Worm (Caenorhabditis elegans) whole organism, L4 larva: Measurements from ENCODE around the gene dpy-1.

Source experiments
- D1046.2 ChIP-seq: fragments of 200-800 bp; sonication (Bioruptor generic); IDR thresholded peaks from 2 replicates; pipeline ENCODE4 v1.3.6; 2022; ENCODE audit warnings: missing genetic modification characterization, missing compliant biosample characterization
- F10B5.3 ChIP-seq: sonication (generic microtip); optimal IDR thresholded peaks from 2 replicates; lab custom pipeline; 2016; ENCODE audit warnings: mild to moderate bottlenecking, missing genetic modification characterization, missing compliant biosample characterization
- F44E2.7 ChIP-seq: fragments of 200-800 bp; sonication (Bioruptor generic); IDR thresholded peaks from 2 replicates; pipeline ENCODE4 v2.1.2; 2022; ENCODE audit warnings: missing genetic modification characterization, missing compliant biosample characterization
- F49E8.2 ChIP-seq: sonication (generic microtip); optimal IDR thresholded peaks from 2 replicates; lab custom pipeline; 2016; ENCODE audit warnings: missing compliant biosample characterization, mild to moderate bottlenecking, missing genetic modification characterization, borderline replicate concordance
- R02D3.7 ChIP-seq: fragments of 150-350 bp; sonication (generic microtip); optimal IDR thresholded peaks from 3 replicates; lab custom pipeline; 2014; ENCODE audit warnings: missing biosample characterization, missing genetic modification characterization
- T20F7.1 ChIP-seq: fragments of 200-800 bp; sonication (Bioruptor generic); optimal IDR thresholded peaks from 2 replicates; lab custom pipeline; 2018; ENCODE audit warnings: mild to moderate bottlenecking, missing genetic modification characterization, missing compliant biosample characterization
- T26A8.4 ChIP-seq: fragments of 200-800 bp; sonication (Bioruptor generic); IDR thresholded peaks from 2 replicates; pipeline ENCODE4 v1.3.6; 2022; ENCODE audit warnings: missing genetic modification characterization, missing compliant biosample characterization
- aha-1 ChIP-seq: fragments of 150-350 bp; peaks from one replicate; lab custom pipeline; 2014; ENCODE audit warnings: missing biosample characterization, missing genetic modification characterization
- aly-2 ChIP-seq: sonication (generic microtip); optimal IDR thresholded peaks from 2 replicates; lab custom pipeline; 2018; ENCODE audit warnings: missing biosample characterization, missing genetic modification characterization
- ceh-20 ChIP-seq: fragments of 200-800 bp; sonication (Bioruptor generic); IDR thresholded peaks from 2 replicates; pipeline ENCODE4 v1.3.6; 2022; ENCODE audit warnings: missing genetic modification reagents, missing genetic modification characterization, missing compliant biosample characterization
- ceh-28 ChIP-seq: fragments of 150-350 bp; optimal IDR thresholded peaks from 2 replicates; lab custom pipeline; 2014; ENCODE audit warnings: missing biosample characterization, missing genetic modification reagents, missing genetic modification characterization
- ceh-32 ChIP-seq: sonication (generic microtip); optimal IDR thresholded peaks from 2 replicates; lab custom pipeline; 2016; ENCODE audit warnings: mild to moderate bottlenecking, missing genetic modification characterization, missing compliant biosample characterization; ENCODE audit not compliant: poor library complexity
- cey-2 ChIP-seq: sonication (generic microtip); optimal IDR thresholded peaks from 3 replicates; lab custom pipeline; 2017; ENCODE audit warnings: missing genetic modification characterization, mild to moderate bottlenecking, missing compliant biosample characterization, antibody characterized with exemption, borderline replicate concordance; ENCODE audit not compliant: insufficient read depth
- daf-19 ChIP-seq: fragments of 200-800 bp; sonication (Bioruptor generic); conservative IDR thresholded peaks from 2 replicates; pipeline ENCODE4 v1.3.6; 2022; ENCODE audit warnings: missing genetic modification characterization, missing compliant biosample characterization
- duxl-1 ChIP-seq: sonication (generic microtip); optimal IDR thresholded peaks from 2 replicates; lab custom pipeline; 2016; ENCODE audit warnings: mild to moderate bottlenecking, missing genetic modification characterization, moderate library complexity, missing compliant biosample characterization; ENCODE audit not compliant: poor library complexity
- jun-1 ChIP-seq: fragments of 150-350 bp; optimal IDR thresholded peaks from 2 replicates; lab custom pipeline; 2014; ENCODE audit warnings: missing biosample characterization, missing genetic modification reagents, missing genetic modification characterization
- madf-5 ChIP-seq, 2 experiments: fragments of 200-800 bp; sonication (Bioruptor generic); IDR thresholded peaks; 2 replicates each; pipeline ENCODE4 v1.3.6; 2022; ENCODE audit warnings: missing compliant biosample characterization in 2 of 2, missing genetic modification characterization in 2 of 2
- nhr-41 ChIP-seq: fragments of 200-800 bp; sonication (Bioruptor generic); IDR thresholded peaks from 2 replicates; pipeline ENCODE4 v1.3.6; 2022; ENCODE audit warnings: missing genetic modification reagents, missing genetic modification characterization, missing compliant biosample characterization
- nhr-42 ChIP-seq: fragments of 200-800 bp; sonication (Bioruptor generic); IDR thresholded peaks from 2 replicates; pipeline ENCODE4 v1.3.6; 2022; ENCODE audit warnings: missing genetic modification characterization, missing compliant biosample characterization
- nhr-6 ChIP-seq: fragments of 150-350 bp; optimal IDR thresholded peaks from 2 replicates; lab custom pipeline; 2014; ENCODE audit warnings: missing biosample characterization, missing genetic modification characterization
- pha-4 ChIP-seq, 2 experiments: fragments of 150-350 bp in 1 of 2; fragments of 200-800 bp in 1 of 2; sonication (Bioruptor generic) in 1 of 2; IDR thresholded peaks in 1 of 2; optimal IDR thresholded peaks in 1 of 2; 2 replicates each; pipeline versions ENCODE4 v1.3.6 to Lab custom; 2014 to 2022; ENCODE audit warnings: missing genetic modification characterization in 2 of 2, missing genetic modification reagents in 2 of 2, missing biosample characterization in 1 of 2, missing compliant biosample characterization in 1 of 2
- php-3 ChIP-seq: fragments of 200-800 bp; sonication (Bioruptor generic); IDR thresholded peaks from 2 replicates; pipeline ENCODE4 v1.3.6; 2022; ENCODE audit warnings: missing genetic modification reagents, missing genetic modification characterization, missing compliant biosample characterization
- rbr-2 ChIP-seq: sonication (generic microtip); optimal IDR thresholded peaks from 2 replicates; lab custom pipeline; 2016; ENCODE audit warnings: missing genotype, missing genetic modification characterization, missing compliant biosample characterization
- set-16 ChIP-seq: fragments of 200-800 bp; sonication (Bioruptor generic); IDR thresholded peaks from 2 replicates; pipeline ENCODE4 v1.3.6; 2022; ENCODE audit warnings: missing genetic modification reagents, missing genetic modification characterization, missing compliant biosample characterization
- unc-130 ChIP-seq: sonication (generic microtip); optimal IDR thresholded peaks from 2 replicates; lab custom pipeline; 2016; ENCODE audit warnings: missing genetic modification reagents, missing genetic modification characterization, missing compliant biosample characterization
- unc-39 ChIP-seq: sonication (generic microtip); optimal IDR thresholded peaks from 2 replicates; lab custom pipeline; 2017; ENCODE audit warnings: missing biosample characterization, missing genetic modification characterization
- unc-62 ChIP-seq, 3 experiments: fragments of 150-350 bp in 1 of 3; sonication (generic microtip); optimal IDR thresholded peaks in 2 of 3; peaks in 1 of 3; 1 replicate in 1 of 3; 2 replicates in 2 of 3; lab custom pipeline; 2014 to 2017; ENCODE audit warnings: missing biosample characterization in 3 of 3, missing genetic modification characterization in 3 of 3, missing genetic modification reagents in 3 of 3, missing genotype in 1 of 3
- vab-7 ChIP-seq: fragments of 200-800 bp; sonication (Bioruptor generic); IDR thresholded peaks from 2 replicates; pipeline ENCODE4 v1.3.6; 2022; ENCODE audit warnings: missing genetic modification reagents, missing genetic modification characterization, missing compliant biosample characterization
- zag-1 ChIP-seq: fragments of 150-350 bp; optimal IDR thresholded peaks from 2 replicates; lab custom pipeline; 2014; ENCODE audit warnings: missing biosample characterization, missing genetic modification characterization

The dpy-1 gene

ce11 chrIII:2027517-2027916 is 20.3 kb downstream of the dpy-1 start:
- TF ChIP-seq duxl-1 (tag; lab: Kevin White, UChicago) = no peak
- TF ChIP-seq unc-62 (GFP tag; optimal IDR thresholded peaks at IDR 0.05 in 1 of 2; lab: Kevin White, UChicago) = peak in 1 of 2 experiments; percentile 63
- TF ChIP-seq unc-62 (tag; optimal IDR thresholded peaks at IDR 0.05; lab: Kevin White, UChicago) = no peak

ce11 chrIII:2021495-2021894 is 26.3 kb downstream of the dpy-1 start, which contains the start of gene ckr-2:
ckr-2 (minus strand) TSS chrIII:2021595.
- no peak for TF ChIP-seq php-3
- TF ChIP-seq aly-2 (tag; lab: Kevin White, UChicago) = no peak
- no peak for TF ChIP-seq rbr-2 (tag; lab: Kevin White, UChicago)
- no peak for TF ChIP-seq nhr-41 (GFP tag; lab: Robert Waterston, UW)
- TF ChIP-seq jun-1 (tag; lab: Kevin White, UChicago) = no peak
- TF ChIP-seq nhr-6 (tag; lab: Kevin White, UChicago) = no peak
- TF ChIP-seq F49E8.2 (tag; lab: Kevin White, UChicago) = no peak
- no peak for TF ChIP-seq F44E2.7
- no peak for TF ChIP-seq vab-7
- no peak for TF ChIP-seq ceh-20
- no peak for TF ChIP-seq F10B5.3 (tag; lab: Kevin White, UChicago)
- TF ChIP-seq cey-2 (tag; lab: Kevin White, UChicago) = no peak
- no peak for TF ChIP-seq unc-39 (tag; lab: Kevin White, UChicago)
- no peak for TF ChIP-seq pha-4 (GFP tag; IDR thresholded peaks at IDR 0.05; lab: Robert Waterston, UW)
- TF ChIP-seq pha-4 (tag; optimal IDR thresholded peaks at IDR 0.05; lab: Kevin White, UChicago) = no peak
- TF ChIP-seq zag-1 (tag; lab: Kevin White, UChicago) = no peak
- no peak for TF ChIP-seq ceh-32 (tag; lab: Kevin White, UChicago)
- no peak for TF ChIP-seq nhr-42 (GFP tag; lab: Robert Waterston, UW)
- no peak for TF ChIP-seq T20F7.1 (GFP tag; lab: Kevin White, UChicago)

- TF ChIP-seq aha-1 (tag; lab: Kevin White, UChicago) = peak; percentile 85
- no peak for TF ChIP-seq daf-19 (GFP tag; lab: Robert Waterston, UW)
- TF ChIP-seq ceh-28 = peak; percentile 87
Measured at ce11 chrIII:2015494-2015893, 32.3 kb downstream of the dpy-1 start.

ce11 chrIII:2013876-2014474 is 33.8 kb downstream of the dpy-1 start:
- TF ChIP-seq ceh-28 = peak; percentile 96

ce11 chrIII:2013156-2013854 is 34.5 kb downstream of the dpy-1 start:
- TF ChIP-seq madf-5 (GFP tag; IDR thresholded peaks at IDR 0.05; lab: Robert Waterston, UW) (no peak), T26A8.4 (GFP tag; lab: Robert Waterston, UW) (no peak), set-16 (peak; percentile 39), ceh-28 (peak; percentile 77), unc-130 (GFP tag; lab: Kevin White, UChicago) (no peak), aha-1 (tag; lab: Kevin White, UChicago) (peak; percentile 69), R02D3.7 (tag; lab: Kevin White, UChicago) (no peak), D1046.2 (GFP tag; lab: Robert Waterston, UW) (0 out of 2 replicates have a peak, but pooled peaks have one; percentile 65)
